Fruit fly (Drosophila melanogaster): ENCODE results near the gene Tpr2.

dm6 chr2L:16538931-16539330 is 47.6 kb downstream of the Tpr2 start:
- TF ChIP-seq CTCF (optimal IDR thresholded peaks at IDR 0.05) (no peak), CG8478 (optimal IDR thresholded peaks at IDR 0.05) (no peak)
